Fruit fly (Drosophila melanogaster) whole organism, embryonic: ENCODE results near the gene CG31867.
A peak's percentile ranks its signal among the peaks of the same experiment; 100 is the strongest.

ENCODE experiments used
- Bgb ChIP-seq: fragments of 200-800 bp; sonication (Bioruptor generic); IDR thresholded peaks from 2 replicates; pipeline ENCODE4 v1.3.6; 2022; ENCODE audit warnings: missing biosample characterization, missing genetic modification characterization; ENCODE audit not compliant: partially characterized antibody
- Bteb2 ChIP-seq: fragments of 200-800 bp; sonication (Bioruptor generic); optimal IDR thresholded peaks from 2 replicates; lab custom pipeline; 2016; ENCODE audit warnings: missing biosample characterization, missing genetic modification characterization
- CG10321 ChIP-seq: fragments of 200-800 bp; sonication (Bioruptor generic); IDR thresholded peaks from 2 replicates; pipeline ENCODE4 v1.3.6; 2022; ENCODE audit warnings: missing biosample characterization, missing genetic modification characterization
- CG10366 ChIP-seq: fragments of 200-800 bp; sonication (Bioruptor generic); IDR thresholded peaks from 2 replicates; pipeline ENCODE4 v1.3.6; 2022; ENCODE audit warnings: missing biosample characterization, missing genetic modification characterization
- CG11085 ChIP-seq: fragments of 200-800 bp; sonication (Bioruptor generic); IDR thresholded peaks from 2 replicates; pipeline ENCODE4 v1.3.6; 2022; ENCODE audit warnings: missing biosample characterization, missing genetic modification characterization
- CG12104 ChIP-seq: fragments of 200-800 bp; sonication (Bioruptor generic); optimal IDR thresholded peaks from 3 replicates; lab custom pipeline; 2016; ENCODE audit warnings: missing biosample characterization, missing genetic modification characterization
- CG14860 ChIP-seq: fragments of 200-800 bp; sonication (Bioruptor generic); IDR thresholded peaks from 3 replicates; pipeline ENCODE4 v1.3.6; 2022; ENCODE audit warnings: missing biosample characterization, missing genetic modification characterization; ENCODE audit not compliant: partially characterized antibody
- CG1529 ChIP-seq: fragments of 200-800 bp; sonication (Bioruptor generic); optimal IDR thresholded peaks from 3 replicates; lab custom pipeline; 2018; ENCODE audit warnings: missing biosample characterization, missing genetic modification characterization
- CG1603 ChIP-seq: fragments of 200-800 bp; sonication (Bioruptor generic); optimal IDR thresholded peaks from 2 replicates; lab custom pipeline; 2019; ENCODE audit warnings: missing biosample characterization, mild to moderate bottlenecking, missing genetic modification characterization, moderate library complexity
- CG2875 ChIP-seq: fragments of 200-800 bp; sonication (Bioruptor generic); optimal IDR thresholded peaks from 2 replicates; lab custom pipeline; 2017; ENCODE audit warnings: missing biosample characterization, mild to moderate bottlenecking, missing genetic modification characterization, missing genetic modification reagents
- CG30431 ChIP-seq: fragments of 200-800 bp; sonication (Bioruptor generic); optimal IDR thresholded peaks from 2 replicates; lab custom pipeline; 2017; ENCODE audit warnings: missing biosample characterization, missing genetic modification characterization
- CG32772 ChIP-seq: fragments of 200-800 bp; sonication (Bioruptor generic); IDR thresholded peaks from 2 replicates; pipeline ENCODE4 v1.3.6; 2022; ENCODE audit warnings: missing biosample characterization, missing genetic modification characterization
- CG34422 ChIP-seq: fragments of 200-800 bp; sonication (Bioruptor generic); IDR thresholded peaks from 3 replicates; pipeline ENCODE4 v1.3.6; 2022; ENCODE audit warnings: missing biosample characterization, missing genetic modification characterization
- CG4617 ChIP-seq: fragments of 200-800 bp; sonication (Bioruptor generic); optimal IDR thresholded peaks from 3 replicates; lab custom pipeline; 2016; ENCODE audit warnings: missing biosample characterization, missing genetic modification characterization, borderline replicate concordance
- CG7928 ChIP-seq: fragments of 200-800 bp; sonication (Bioruptor generic); optimal IDR thresholded peaks from 2 replicates; lab custom pipeline; 2017; ENCODE audit warnings: missing biosample characterization, mild to moderate bottlenecking, missing genetic modification characterization
- CG8281 ChIP-seq: fragments of 200-800 bp; sonication (Bioruptor generic); optimal IDR thresholded peaks from 2 replicates; lab custom pipeline; 2018; ENCODE audit warnings: missing biosample characterization, mild to moderate bottlenecking, missing genetic modification characterization, moderate library complexity
- CG9609 ChIP-seq: fragments of 200-800 bp; sonication (Bioruptor generic); optimal IDR thresholded peaks from 3 replicates; lab custom pipeline; 2016; ENCODE audit warnings: missing biosample characterization, missing genetic modification characterization
- CG9797 ChIP-seq: fragments of 200-800 bp; sonication (Bioruptor generic); optimal IDR thresholded peaks from 3 replicates; lab custom pipeline; 2018; ENCODE audit warnings: missing biosample characterization, mild to moderate bottlenecking, missing genetic modification characterization
- CG9932 ChIP-seq: fragments of 200-800 bp; sonication (Bioruptor generic); IDR thresholded peaks from 2 replicates; pipeline ENCODE4 v1.3.6; 2022; ENCODE audit warnings: missing biosample characterization, missing genetic modification characterization
- Dref ChIP-seq: fragments of 200-800 bp; sonication (Bioruptor generic); IDR thresholded peaks from 2 replicates; pipeline ENCODE4 v1.3.6; 2022; ENCODE audit warnings: missing biosample characterization, missing genetic modification characterization
- Hr39 ChIP-seq: fragments of >200 bp; optimal IDR thresholded peaks from 2 replicates; lab custom pipeline; 2017
- Lhr ChIP-seq: fragments of 200-800 bp; sonication (Bioruptor generic); optimal IDR thresholded peaks from 3 replicates; lab custom pipeline; 2017; ENCODE audit warnings: mild to moderate bottlenecking, missing biosample characterization, missing genetic modification reagents, missing genetic modification characterization
- Xrp1 ChIP-seq: fragments of 200-800 bp; sonication (Bioruptor generic); IDR thresholded peaks from 2 replicates; pipeline ENCODE4 v1.3.6; 2022; ENCODE audit warnings: missing biosample characterization, missing genetic modification characterization
- ab ChIP-seq: fragments of 200-800 bp; sonication (Bioruptor generic); optimal IDR thresholded peaks from 2 replicates; lab custom pipeline; 2016; ENCODE audit warnings: missing biosample characterization, missing genetic modification characterization
- ara ChIP-seq: fragments of 200-800 bp; sonication (Bioruptor generic); IDR thresholded peaks from 2 replicates; pipeline ENCODE4 v1.3.6; 2022; ENCODE audit warnings: missing biosample characterization, missing genetic modification characterization
- bbx ChIP-seq: fragments of 200-800 bp; sonication (Bioruptor generic); IDR thresholded peaks from 2 replicates; pipeline ENCODE4 v1.3.6; 2022; ENCODE audit warnings: missing biosample characterization, missing genetic modification characterization; ENCODE audit not compliant: partially characterized antibody
- dysf ChIP-seq: fragments of 200-800 bp; sonication (Bioruptor generic); IDR thresholded peaks from 3 replicates; pipeline ENCODE4 v1.3.6; 2022; ENCODE audit warnings: missing biosample characterization, missing genetic modification characterization
- kni ChIP-seq: fragments of 200-800 bp; sonication (Bioruptor generic); optimal IDR thresholded peaks from 3 replicates; lab custom pipeline; 2017; ENCODE audit warnings: mild to moderate bottlenecking, missing biosample characterization, missing genetic modification reagents, missing genetic modification characterization
- mirr ChIP-seq: fragments of 200-800 bp; sonication (Bioruptor generic); optimal IDR thresholded peaks from 3 replicates; lab custom pipeline; 2018; ENCODE audit warnings: missing biosample characterization, mild to moderate bottlenecking, missing genetic modification characterization
- nerfin-2 ChIP-seq: fragments of 200-800 bp; sonication (Bioruptor generic); IDR thresholded peaks from 2 replicates; pipeline ENCODE4 v1.3.6; 2022; ENCODE audit warnings: missing biosample characterization, missing genetic modification characterization; ENCODE audit not compliant: partially characterized antibody
- nmo ChIP-seq: fragments of 200-800 bp; sonication (Bioruptor generic); optimal IDR thresholded peaks from 2 replicates; lab custom pipeline; 2018; ENCODE audit warnings: missing biosample characterization, mild to moderate bottlenecking, missing genetic modification characterization, moderate library complexity
- onecut ChIP-seq: fragments of 200-800 bp; sonication (Bioruptor generic); IDR thresholded peaks from 2 replicates; pipeline ENCODE4 v1.3.6; 2022; ENCODE audit warnings: missing biosample characterization, missing genetic modification characterization
- pita ChIP-seq: fragments of 200-800 bp; sonication (Bioruptor generic); optimal IDR thresholded peaks from 2 replicates; lab custom pipeline; 2017; ENCODE audit warnings: missing biosample characterization, mild to moderate bottlenecking, missing genetic modification characterization
- seq ChIP-seq: fragments of 200-800 bp; sonication (Bioruptor generic); IDR thresholded peaks from 2 replicates; pipeline ENCODE4 v1.3.6; 2022; ENCODE audit warnings: missing biosample characterization, missing genetic modification characterization
- sima ChIP-seq: fragments of 200-800 bp; sonication (Bioruptor generic); optimal IDR thresholded peaks from 2 replicates; lab custom pipeline; 2016; ENCODE audit warnings: missing biosample characterization, missing genetic modification characterization
- slou ChIP-seq: fragments of 200-800 bp; sonication (Bioruptor generic); optimal IDR thresholded peaks from 3 replicates; lab custom pipeline; 2016; ENCODE audit warnings: missing biosample characterization, missing genetic modification characterization
- slp2 ChIP-seq: fragments of 200-800 bp; sonication (Bioruptor generic); optimal IDR thresholded peaks from 2 replicates; lab custom pipeline; 2016; ENCODE audit warnings: missing biosample characterization, missing genetic modification characterization
- so ChIP-seq: fragments of 200-800 bp; sonication (Bioruptor generic); IDR thresholded peaks from 3 replicates; pipeline ENCODE4 v1.3.6; 2022; ENCODE audit warnings: missing biosample characterization, missing genetic modification characterization
- z ChIP-seq: fragments of 200-800 bp; sonication (Bioruptor generic); IDR thresholded peaks from 3 replicates; pipeline ENCODE4 v1.3.6; 2022; ENCODE audit warnings: missing biosample characterization, missing genetic modification characterization
- zen ChIP-seq: fragments of 200-800 bp; sonication (Bioruptor generic); optimal IDR thresholded peaks from 3 replicates; lab custom pipeline; 2018; ENCODE audit warnings: missing biosample characterization, mild to moderate bottlenecking, missing genetic modification characterization, moderate library complexity
- zf30C ChIP-seq: fragments of 200-800 bp; sonication (Bioruptor generic); optimal IDR thresholded peaks from 3 replicates; lab custom pipeline; 2018; ENCODE audit warnings: missing biosample characterization, mild to moderate bottlenecking, missing genetic modification characterization

CG31867 gene

DNA sequence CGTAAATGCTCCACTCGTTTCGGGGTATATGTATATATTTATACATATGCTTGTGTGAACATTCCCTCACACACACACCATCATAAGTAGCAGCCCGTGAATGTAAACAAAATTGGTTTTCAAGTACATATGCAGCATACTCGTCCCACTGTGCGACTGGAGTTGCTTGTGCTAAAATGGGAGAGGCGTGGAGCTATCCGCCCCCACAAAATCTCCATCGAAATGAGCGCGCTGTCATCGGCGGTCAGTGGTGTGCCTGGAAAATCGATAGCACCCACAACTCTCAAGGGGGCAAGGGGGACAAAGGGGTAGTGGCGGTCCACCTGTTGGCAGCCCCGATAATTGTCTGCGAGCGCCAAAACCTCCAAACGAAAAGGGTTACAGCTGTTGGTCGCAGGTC, 22.8 kb upstream of the CG31867 start (continued):
- TF ChIP-seq CG10321 (GFP tag; lab: Robert Waterston, UW) (no peak), CG1529 (GFP tag; lab: Kevin White, UChicago) (no peak), CG7928 (no peak), Bgb (GFP tag; lab: Robert Waterston, UW) (peak; percentile 46; the same call in 1 of the 2 replicates), ara (no peak), CG30431 (GFP tag; lab: Kevin White, UChicago) (no peak), kni (GFP tag; lab: Kevin White, UChicago) (no peak), sima (GFP tag; lab: Kevin White, UChicago) (no peak), Bteb2 (GFP tag; lab: Kevin White, UChicago) (no peak), CG4617 (GFP tag; lab: Kevin White, UChicago) (no peak), CG2875 (GFP tag; lab: Kevin White, UChicago) (no peak), mirr (GFP tag; lab: Kevin White, UChicago) (no peak), CG11085 (GFP tag; lab: Robert Waterston, UW) (no peak), so (GFP tag; lab: Robert Waterston, UW) (0 out of 3 replicates have a peak, but pooled peaks have one; percentile 13), nerfin-2 (0 out of 2 replicates have a peak, but pooled peaks have one; percentile 21), Hr39 (lab: Kevin White, UChicago) (no peak), seq (GFP tag; lab: Robert Waterston, UW) (peak; percentile 59; the same call in 1 of the 2 replicates), CG9797 (GFP tag; lab: Kevin White, UChicago) (no peak), CG14860 (GFP tag; lab: Robert Waterston, UW) (0 out of 3 replicates have a peak, but pooled peaks have one; percentile 41), bbx (GFP tag; lab: Robert Waterston, UW) (0 out of 2 replicates have a peak, but pooled peaks have one; percentile 34), Dref (GFP tag; lab: Robert Waterston, UW) (peak; percentile 28; the same call in 1 of the 2 replicates), slp2 (GFP tag; lab: Kevin White, UChicago) (no peak), zen (tag; lab: Kevin White, UChicago) (no peak), Xrp1 (GFP tag; lab: Robert Waterston, UW) (no peak), CG10366 (GFP tag; lab: Robert Waterston, UW) (no peak), z (0 out of 3 replicates have a peak, but pooled peaks have one; percentile 8), CG1603 (tag; lab: Kevin White, UChicago) (no peak), Lhr (GFP tag; lab: Kevin White, UChicago) (no peak), CG12104 (GFP tag; lab: Kevin White, UChicago) (no peak), dysf (GFP tag; lab: Robert Waterston, UW) (no peak), nmo (peak; percentile 14), zf30C (GFP tag; lab: Kevin White, UChicago) (no peak), CG9609 (GFP tag; lab: Kevin White, UChicago) (no peak), CG32772 (GFP tag; lab: Robert Waterston, UW) (no peak), pita (GFP tag; lab: Kevin White, UChicago) (no peak), slou (GFP tag; lab: Kevin White, UChicago) (no peak), CG8281 (no peak), ab (no peak), CG34422 (GFP tag; lab: Robert Waterston, UW) (peak; percentile 39; the same call in 1 of the 3 replicates), CG9932 (GFP tag; lab: Robert Waterston, UW) (peak; percentile 27; the same call in 1 of the 2 replicates), onecut (GFP tag; lab: Robert Waterston, UW) (peak; percentile 99)
